Worm (Caenorhabditis elegans) whole organism, midembryonic: ENCODE measurements around the gene pas-1.
A peak's percentile ranks its signal among the peaks of the same experiment; 100 is the strongest.

Experiments used
- T22C8.4 ChIP-seq: fragments of 200-800 bp; sonication (Bioruptor generic); IDR thresholded peaks from 2 replicates; pipeline ENCODE4 v1.3.6; 2022; ENCODE audit warnings: missing genetic modification characterization, missing compliant biosample characterization
- cog-1 ChIP-seq: sonication (generic microtip); optimal IDR thresholded peaks from 2 replicates; lab custom pipeline; 2016; ENCODE audit warnings: missing genetic modification characterization, missing compliant biosample characterization
- flt-1 ChIP-seq: fragments of 200-800 bp; sonication (Bioruptor generic); IDR thresholded peaks from 2 replicates; pipeline ENCODE4 v1.3.6; 2022; ENCODE audit warnings: missing genetic modification characterization, missing compliant biosample characterization
- klf-2 ChIP-seq: fragments of 200-800 bp; sonication (Bioruptor generic); conservative IDR thresholded peaks from 2 replicates; pipeline ENCODE4 v1.3.6; 2022; ENCODE audit warnings: missing genetic modification reagents, missing genetic modification characterization, missing compliant biosample characterization
- med-1 ChIP-seq: sonication (generic microtip); optimal IDR thresholded peaks from 2 replicates; lab custom pipeline; 2017; ENCODE audit warnings: missing genetic modification characterization, mild to moderate bottlenecking, missing compliant biosample characterization, antibody characterized with exemption, missing genetic modification reagents; ENCODE audit not compliant: insufficient read depth
- ref-1 ChIP-seq: fragments of 200-800 bp; sonication (Bioruptor generic); conservative IDR thresholded peaks from 2 replicates; pipeline ENCODE4 v1.3.6; 2022; ENCODE audit warnings: missing genetic modification reagents, missing genetic modification characterization, missing compliant biosample characterization
- tab-1 ChIP-seq: fragments of 200-800 bp; sonication (Bioruptor generic); IDR thresholded peaks from 2 replicates; pipeline ENCODE4 v1.3.6; 2022; ENCODE audit warnings: missing genetic modification characterization, missing compliant biosample characterization
- ztf-23 ChIP-seq: fragments of 200-800 bp; sonication (Bioruptor generic); IDR thresholded peaks from 2 replicates; pipeline ENCODE4 v1.3.6; 2022; ENCODE audit warnings: missing genetic modification reagents, missing genetic modification characterization, missing compliant biosample characterization
- ztf-29 ChIP-seq: fragments of 200-800 bp; sonication (Bioruptor generic); IDR thresholded peaks from 2 replicates; pipeline ENCODE4 v1.3.6; 2022; ENCODE audit warnings: missing genetic modification reagents, missing genetic modification characterization, missing compliant biosample characterization

Gene pas-1

DNA sequence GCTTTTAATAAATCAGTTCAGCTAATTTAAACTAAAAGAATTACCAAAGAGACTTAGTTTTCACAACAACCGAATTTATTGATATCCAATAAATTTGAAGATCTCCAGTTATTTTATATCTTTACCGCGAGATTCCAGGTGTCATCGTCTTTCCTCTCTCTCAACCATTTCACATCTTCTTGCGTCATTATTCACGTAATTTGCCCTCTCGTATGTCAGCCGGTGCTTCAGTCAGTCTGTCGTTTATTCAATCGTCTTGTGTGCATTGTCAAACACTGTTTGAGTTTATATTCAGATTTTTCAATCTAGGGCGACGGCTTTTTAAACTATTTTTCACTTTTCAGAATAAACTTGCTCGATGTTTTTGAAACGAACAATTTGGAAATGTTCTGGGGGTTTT lies 14.9 kb upstream of the pas-1 start:
- TF ChIP-seq T22C8.4 (no peak), ref-1 (no peak), cog-1 (tag; lab: Kevin White, UChicago) (no peak), klf-2 (GFP tag; lab: Robert Waterston, UW) (no peak), med-1 (GFP tag; lab: Kevin White, UChicago) (no peak), ztf-23 (no peak), flt-1 (no peak), tab-1 (GFP tag; lab: Robert Waterston, UW) (no peak), ztf-29 (no peak)

DNA sequence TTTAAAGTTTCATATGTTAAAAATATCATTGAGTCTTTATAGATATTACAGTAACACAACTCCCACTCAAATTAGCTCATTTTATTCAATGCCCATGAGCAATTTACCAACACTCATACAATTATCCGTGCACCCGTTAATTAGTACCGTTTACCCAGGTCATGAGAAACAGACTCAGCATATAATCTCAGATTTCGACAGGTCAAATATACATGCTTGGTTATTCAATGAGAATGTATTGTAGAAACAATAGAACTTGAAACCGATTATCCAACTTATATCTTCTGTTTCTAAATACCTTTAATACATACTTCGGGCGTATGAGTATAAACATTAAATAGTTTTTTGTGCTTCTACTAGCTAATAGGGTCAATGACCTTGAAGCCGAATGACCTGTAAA lies 13.8 kb upstream of the pas-1 start:
- TF ChIP-seq tab-1 (GFP tag; lab: Robert Waterston, UW) (no peak), ref-1 (no peak), ztf-29 (no peak), klf-2 (GFP tag; lab: Robert Waterston, UW) (no peak), cog-1 (tag; lab: Kevin White, UChicago) (no peak)

- TF ChIP-seq ztf-29 (no peak), ref-1 (no peak), klf-2 (GFP tag; lab: Robert Waterston, UW) (no peak), med-1 (GFP tag; lab: Kevin White, UChicago) (no peak), tab-1 (GFP tag; lab: Robert Waterston, UW) (no peak), cog-1 (tag; lab: Kevin White, UChicago) (no peak), flt-1 (no peak), T22C8.4 (no peak), ztf-23 (no peak)
Observed at ce11 chrV:14433584-14433983, 11.2 kb upstream of the pas-1 start.

DNA sequence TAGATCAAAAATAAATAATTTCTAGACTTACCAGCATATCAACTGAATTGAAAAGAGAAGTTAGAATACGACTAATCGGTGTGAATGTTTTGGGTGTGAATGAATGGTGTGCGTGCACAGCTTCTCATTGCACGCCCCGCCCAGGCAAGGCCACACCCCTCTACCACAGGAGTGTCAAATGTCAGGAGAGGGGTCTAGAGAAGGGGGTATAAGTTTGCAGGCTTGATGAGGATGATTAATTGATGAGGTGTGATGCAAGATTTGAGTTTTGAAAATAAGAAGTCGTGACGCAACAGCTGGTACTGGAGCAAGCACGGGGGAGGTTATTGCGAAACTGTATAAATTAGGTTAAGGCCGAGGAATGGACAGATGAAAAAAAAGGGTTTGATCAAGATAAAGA lies 9.8 kb upstream of the pas-1 start, which contains the start of gene egl-1:
Gene egl-1, minus strand, starts transcription at position 101 of the 400 bp plus-strand sequence.
- TF ChIP-seq ztf-23: no peak
- no peak for TF ChIP-seq T22C8.4
- TF ChIP-seq cog-1 (tag; lab: Kevin White, UChicago): no peak
- TF ChIP-seq flt-1: no peak
- TF ChIP-seq med-1 (GFP tag; lab: Kevin White, UChicago): no peak

- TF ChIP-seq T22C8.4 (no peak), ref-1 (no peak), med-1 (GFP tag; lab: Kevin White, UChicago) (no peak), ztf-23 (no peak), tab-1 (GFP tag; lab: Robert Waterston, UW) (no peak), cog-1 (tag; lab: Kevin White, UChicago) (no peak), flt-1 (no peak), ztf-29 (no peak), klf-2 (GFP tag; lab: Robert Waterston, UW) (no peak)
Observed at ce11 chrV:14428865-14429264, 6.4 kb upstream of the pas-1 start, which contains the start of gene F23B12.1. Gene F23B12.1, plus strand, starts transcription at chrV:14429165.

- TF ChIP-seq ztf-29 (no peak), flt-1 (no peak), klf-2 (GFP tag; lab: Robert Waterston, UW) (no peak), ztf-23 (no peak), T22C8.4 (no peak), cog-1 (tag; lab: Kevin White, UChicago) (no peak), tab-1 (GFP tag; lab: Robert Waterston, UW) (no peak), ref-1 (no peak), med-1 (GFP tag; lab: Kevin White, UChicago) (no peak)
Observed at ce11 chrV:14427069-14427825, 4.8 kb upstream of the pas-1 start.

DNA sequence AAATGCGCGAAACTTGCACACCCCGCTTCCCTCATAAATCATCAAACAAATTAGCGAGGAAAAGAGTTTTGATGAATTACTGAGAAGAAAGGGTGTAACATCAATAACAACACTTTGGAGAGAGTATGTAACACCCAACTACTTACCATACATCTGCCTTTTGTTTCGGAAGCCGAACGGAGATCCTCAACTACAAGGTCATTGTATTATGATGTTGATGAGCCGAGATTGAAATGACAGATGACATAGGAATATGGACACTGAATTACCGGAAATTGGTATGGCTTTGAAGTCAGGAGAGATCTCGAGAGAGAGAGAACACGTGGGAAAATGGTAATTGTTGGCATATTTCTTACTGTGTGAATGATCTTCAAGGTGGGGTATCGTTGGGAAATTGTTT lies 3.6 kb upstream of the pas-1 start:
- TF ChIP-seq tab-1 (GFP tag; lab: Robert Waterston, UW) (no peak), ref-1 (no peak), T22C8.4 (no peak), klf-2 (GFP tag; lab: Robert Waterston, UW) (no peak), med-1 (GFP tag; lab: Kevin White, UChicago) (no peak), flt-1 (no peak), ztf-23 (no peak), cog-1 (tag; lab: Kevin White, UChicago) (no peak), ztf-29 (no peak)

- TF ChIP-seq T22C8.4: no peak
- TF ChIP-seq klf-2 (GFP tag; lab: Robert Waterston, UW): no peak
- peak; percentile 65 for TF ChIP-seq med-1 (GFP tag; lab: Kevin White, UChicago)
- TF ChIP-seq ref-1: no peak
- no peak for TF ChIP-seq cog-1 (tag; lab: Kevin White, UChicago)
- peak; percentile 54; the same call in 1 of the 2 replicates for TF ChIP-seq tab-1 (GFP tag; lab: Robert Waterston, UW)
- TF ChIP-seq ztf-29: no peak
- peak; percentile 68; the same call in 1 of the 2 replicates for TF ChIP-seq ztf-23
- 0 out of 2 replicates have a peak, but pooled peaks have one; percentile 41 for TF ChIP-seq flt-1
Observed at ce11 chrV:14424958-14425492, 2.6 kb upstream of the pas-1 start, which contains the start of gene rrsr-1. Gene rrsr-1, minus strand, starts transcription at chrV:14425008.

- TF ChIP-seq med-1 (GFP tag; lab: Kevin White, UChicago) (no peak), klf-2 (GFP tag; lab: Robert Waterston, UW) (no peak), tab-1 (GFP tag; lab: Robert Waterston, UW) (no peak), ref-1 (no peak), flt-1 (no peak), cog-1 (tag; lab: Kevin White, UChicago) (no peak), ztf-29 (no peak), T22C8.4 (no peak), ztf-23 (no peak)
Observed at ce11 chrV:14423268-14423667, 850 bp upstream of the pas-1 start, which contains the start of gene rpoa-12. Gene rpoa-12, minus strand, starts transcription at chrV:14423304.

ce11 chrV:14421325-14421724 lies 1.1 kb downstream of the pas-1 start, which contains the start of gene dhs-22:
Gene dhs-22, minus strand, starts transcription at chrV:14421440.
- TF ChIP-seq flt-1: no peak
- no peak for TF ChIP-seq tab-1 (GFP tag; lab: Robert Waterston, UW)
- TF ChIP-seq cog-1 (tag; lab: Kevin White, UChicago): no peak
- no peak for TF ChIP-seq ztf-23
- no peak for TF ChIP-seq med-1 (GFP tag; lab: Kevin White, UChicago)
- TF ChIP-seq klf-2 (GFP tag; lab: Robert Waterston, UW): no peak
